Fruit fly (Drosophila melanogaster): Measurements from ENCODE around the gene CG9536.
A peak's percentile ranks its signal among the peaks of the same experiment; 100 is the strongest.

CG9536 gene

dm6 chr2L:6461497-6461896 is 15.3 kb downstream of the CG9536 start (continued):
- no peak for TF ChIP-seq CG30020 (tag; optimal IDR thresholded peaks at IDR 0.05)
- no peak for TF ChIP-seq CG1602 (GFP tag; optimal IDR thresholded peaks at IDR 0.05)
- TF ChIP-seq Hand (GFP tag; optimal IDR thresholded peaks at IDR 0.05) = no peak
- no peak for TF ChIP-seq Atf-2 (GFP tag; optimal IDR thresholded peaks at IDR 0.05)
- TF ChIP-seq Lim3 (GFP tag; IDR thresholded peaks at IDR 0.05) = no peak
- no peak for TF ChIP-seq btn (GFP tag; optimal IDR thresholded peaks at IDR 0.05)
- no peak for TF ChIP-seq gce (GFP tag; IDR thresholded peaks at IDR 0.05)
- no peak for TF ChIP-seq CHES-1-like (GFP tag; optimal IDR thresholded peaks at IDR 0.05)
- peak; percentile 44 for TF ChIP-seq CG8388 (GFP tag; optimal IDR thresholded peaks at IDR 0.05)
- no peak for TF ChIP-seq Ptx1 (GFP tag; IDR thresholded peaks at IDR 0.05)
- TF ChIP-seq zen (tag; optimal IDR thresholded peaks at IDR 0.05) = no peak
- no peak for TF ChIP-seq CG12942 (GFP tag; optimal IDR thresholded peaks at IDR 0.05)
- TF ChIP-seq CG33557 (GFP tag; optimal IDR thresholded peaks at IDR 0.05) = no peak
- TF ChIP-seq Dek (tag; optimal IDR thresholded peaks at IDR 0.05) = no peak
- TF ChIP-seq H15 (GFP tag; IDR thresholded peaks at IDR 0.05) = no peak
- no peak for TF ChIP-seq pros (GFP tag; optimal IDR thresholded peaks at IDR 0.05)
- TF ChIP-seq CG7839 (tag; optimal IDR thresholded peaks at IDR 0.05) = peak; percentile 16
- no peak for TF ChIP-seq cato (GFP tag; optimal IDR thresholded peaks at IDR 0.05; ENCODE audit: borderline replicate concordance)
- TF ChIP-seq hb (GFP tag; IDR thresholded peaks at IDR 0.05; ENCODE audit: partially characterized antibody) = no peak
- TF ChIP-seq pho (GFP tag; optimal IDR thresholded peaks at IDR 0.05) = no peak
- no peak for TF ChIP-seq CG17361 (GFP tag; IDR thresholded peaks at IDR 0.05)
- no peak for TF ChIP-seq Ssrp (tag; optimal IDR thresholded peaks at IDR 0.05)
- no peak for TF ChIP-seq CG15073 (GFP tag; optimal IDR thresholded peaks at IDR 0.05)
- TF ChIP-seq Stat92E (GFP tag; optimal IDR thresholded peaks at IDR 0.05) = no peak
- TF ChIP-seq twi (tag; optimal IDR thresholded peaks at IDR 0.05) = no peak
- no peak for TF ChIP-seq ewg (GFP tag; optimal IDR thresholded peaks at IDR 0.05)
- TF ChIP-seq nau (GFP tag; optimal IDR thresholded peaks at IDR 0.05) = peak; percentile 56
- no peak for TF ChIP-seq Neu2 (GFP tag; optimal IDR thresholded peaks at IDR 0.05; ENCODE audit: borderline replicate concordance)
- TF ChIP-seq CG15696 (tag; optimal IDR thresholded peaks at IDR 0.05) = no peak
- TF ChIP-seq crc (GFP tag; optimal IDR thresholded peaks at IDR 0.05) = no peak
- no peak for TF ChIP-seq peb (GFP tag; IDR thresholded peaks at IDR 0.05)
- peak; percentile 59 for TF ChIP-seq BtbVII (GFP tag; optimal IDR thresholded peaks at IDR 0.05)
- no peak for TF ChIP-seq hbn (GFP tag; IDR thresholded peaks at IDR 0.05; ENCODE audit: partially characterized antibody)
- TF ChIP-seq CG6683 (GFP tag; optimal IDR thresholded peaks at IDR 0.05) = no peak
- TF ChIP-seq CG11398 (GFP tag; optimal IDR thresholded peaks at IDR 0.05) = no peak

DNA sequence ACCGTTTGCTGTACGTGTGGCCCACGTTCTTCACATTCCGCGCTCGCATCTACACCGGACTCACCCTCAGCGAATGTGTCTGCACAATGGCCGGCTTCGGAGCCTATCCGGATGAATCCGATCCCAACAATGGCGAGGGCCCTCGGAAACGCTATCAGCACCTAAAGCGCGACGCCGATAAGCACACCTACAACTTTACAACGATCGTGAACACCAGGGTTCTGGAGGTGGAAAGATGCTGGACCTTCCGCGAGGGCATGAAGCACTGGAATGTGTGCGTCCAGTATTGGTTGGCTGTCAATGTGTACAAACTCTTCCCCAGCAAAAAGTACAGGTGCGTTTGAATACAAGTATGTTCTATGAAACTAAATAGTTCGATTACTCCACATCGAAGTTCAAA is 19.2 kb downstream of the CG9536 start:
- TF ChIP-seq Sry-δ (GFP tag; optimal IDR thresholded peaks at IDR 0.05) = no peak
- no peak for TF ChIP-seq dmrt11E (tag; optimal IDR thresholded peaks at IDR 0.05)
- 0 out of 3 replicates have a peak, but pooled peaks have one; percentile 9 for TF ChIP-seq HLH4C (GFP tag; IDR thresholded peaks at IDR 0.05; ENCODE audit: partially characterized antibody)

DNA sequence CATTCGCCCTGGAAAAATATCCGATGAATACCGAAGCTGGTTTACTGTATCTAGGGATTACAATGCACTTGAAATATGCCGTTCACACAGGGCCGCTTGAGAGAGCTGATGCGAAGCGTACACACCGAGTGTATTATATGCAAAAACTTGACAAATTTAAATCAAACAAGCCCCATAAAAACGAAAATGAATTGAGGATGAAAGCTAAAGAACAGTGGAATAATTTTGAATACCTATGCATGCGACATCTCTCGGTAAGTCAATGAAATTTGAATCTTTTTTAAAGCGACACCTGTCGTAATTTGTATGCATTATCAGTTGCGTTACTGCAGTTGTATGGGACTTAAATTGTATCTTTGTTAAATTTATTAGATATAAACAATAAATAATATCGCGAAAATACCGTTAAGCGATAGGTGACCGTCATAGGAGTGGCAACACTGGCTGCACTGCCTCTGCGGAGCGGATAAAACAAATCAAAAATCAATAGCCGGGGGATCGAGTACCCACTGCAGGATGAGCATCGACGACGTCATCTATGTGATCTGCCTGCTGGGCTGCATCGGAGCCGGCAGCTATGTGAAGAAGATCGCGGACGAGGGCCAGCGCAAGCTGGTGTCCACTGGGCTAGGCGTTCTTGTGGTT is 20.7 kb downstream of the CG9536 start, which contains the start of gene frj:
TSS of gene frj (plus strand) at position 98 of the 645 bp plus-strand sequence.
- peak; percentile 72 for TF ChIP-seq pho (GFP tag; optimal IDR thresholded peaks at IDR 0.05)
- TF ChIP-seq CG31365 (tag; optimal IDR thresholded peaks at IDR 0.05) = no peak
- peak; percentile 78 for TF ChIP-seq Hr3 (GFP tag; optimal IDR thresholded peaks at IDR 0.05)
- no peak for TF ChIP-seq en (GFP tag; optimal IDR thresholded peaks at IDR 0.05)
- peak; percentile 61 for TF ChIP-seq NFAT (GFP tag; IDR thresholded peaks at IDR 0.05)
- TF ChIP-seq ttk (GFP tag; IDR thresholded peaks at IDR 0.05) = peak; percentile 51; the same call in 1 of the 2 replicates
- peak; percentile 46 for TF ChIP-seq dmrt11E (tag; optimal IDR thresholded peaks at IDR 0.05)
- TF ChIP-seq mam (GFP tag; optimal IDR thresholded peaks at IDR 0.05) = peak; percentile 80
- TF ChIP-seq CG10321 (GFP tag; IDR thresholded peaks at IDR 0.05) = no peak
- peak; percentile 82 for TF ChIP-seq jumu (GFP tag; optimal IDR thresholded peaks at IDR 0.05)
- TF ChIP-seq CG10959 (GFP tag; IDR thresholded peaks at IDR 0.05) = peak; percentile 48
- no peak for TF ChIP-seq ftz-f1 (GFP tag; optimal IDR thresholded peaks at IDR 0.05)
- peak; percentile 71 for TF ChIP-seq Mad (GFP tag; optimal IDR thresholded peaks at IDR 0.05)
- TF ChIP-seq CG7963 (GFP tag; IDR thresholded peaks at IDR 0.05; ENCODE audit: partially characterized antibody) = no peak
